Fruit fly (Drosophila melanogaster) whole organism, prepupa: Measurements from ENCODE around the gene CG14153.

Experiments used
- Blimp-1 ChIP-seq: fragments of 200-800 bp; sonication (Bioruptor generic); optimal IDR thresholded peaks from 3 replicates; lab custom pipeline; 2017; ENCODE audit warnings: missing biosample characterization, missing genetic modification characterization, mild to moderate bottlenecking, moderate library complexity, missing genetic modification reagents
- CG10669 ChIP-seq: fragments of 200-800 bp; sonication (Bioruptor generic); optimal IDR thresholded peaks from 3 replicates; lab custom pipeline; 2018; ENCODE audit warnings: missing biosample characterization, mild to moderate bottlenecking, missing genetic modification characterization, moderate library complexity
- CG11294 ChIP-seq: fragments of 200-800 bp; sonication (Bioruptor generic); IDR thresholded peaks from 2 replicates; pipeline ENCODE4 v1.3.6; 2022; ENCODE audit warnings: missing biosample characterization, missing genetic modification characterization
- CG11902 ChIP-seq: fragments of 200-800 bp; sonication (Bioruptor generic); optimal IDR thresholded peaks from 3 replicates; lab custom pipeline; 2016; ENCODE audit warnings: missing biosample characterization, missing genetic modification characterization
- CG15336 ChIP-seq: fragments of 200-800 bp; sonication (Bioruptor generic); IDR thresholded peaks from 2 replicates; pipeline ENCODE4 v1.3.6; 2022; ENCODE audit warnings: missing biosample characterization, missing genetic modification characterization
- CG1621 ChIP-seq: fragments of 200-800 bp; sonication (Bioruptor generic); optimal IDR thresholded peaks from 3 replicates; lab custom pipeline; 2018; ENCODE audit warnings: missing biosample characterization, mild to moderate bottlenecking, missing genetic modification characterization
- CG16779 ChIP-seq: fragments of 200-800 bp; sonication (Bioruptor generic); optimal IDR thresholded peaks from 3 replicates; lab custom pipeline; 2017; ENCODE audit warnings: missing biosample characterization, mild to moderate bottlenecking, missing genetic modification characterization
- CG3032 ChIP-seq: fragments of 200-800 bp; optimal IDR thresholded peaks from 2 replicates; lab custom pipeline; 2019; ENCODE audit warnings: missing biosample characterization, mild to moderate bottlenecking, missing genetic modification characterization, moderate library complexity
- CG32006 ChIP-seq: fragments of 200-800 bp; sonication (Bioruptor generic); optimal IDR thresholded peaks from 3 replicates; lab custom pipeline; 2017; ENCODE audit warnings: missing biosample characterization, mild to moderate bottlenecking, missing genetic modification characterization
- CG34406 ChIP-seq: fragments of 200-800 bp; sonication (Bioruptor generic); optimal IDR thresholded peaks from 3 replicates; lab custom pipeline; 2016; ENCODE audit warnings: missing biosample characterization, missing genetic modification characterization
- CG3919 ChIP-seq: fragments of 200-800 bp; sonication (Bioruptor generic); optimal IDR thresholded peaks from 3 replicates; lab custom pipeline; 2016; ENCODE audit warnings: missing biosample characterization, missing genetic modification characterization
- CG4318 ChIP-seq: fragments of 200-800 bp; sonication (Bioruptor generic); optimal IDR thresholded peaks from 3 replicates; lab custom pipeline; 2017; ENCODE audit warnings: missing biosample characterization, mild to moderate bottlenecking, missing genetic modification characterization
- CG6163 ChIP-seq: fragments of 200-800 bp; sonication (Bioruptor generic); IDR thresholded peaks from 3 replicates; pipeline ENCODE4 v1.3.6; 2022; ENCODE audit warnings: missing biosample characterization, missing genetic modification characterization
- CG6276 ChIP-seq: fragments of 200-800 bp; sonication (Bioruptor generic); optimal IDR thresholded peaks from 2 replicates; lab custom pipeline; 2017; ENCODE audit warnings: missing biosample characterization, mild to moderate bottlenecking, missing genetic modification characterization
- CG6792 ChIP-seq: fragments of 200-800 bp; sonication (Bioruptor generic); optimal IDR thresholded peaks from 3 replicates; lab custom pipeline; 2016; ENCODE audit warnings: missing biosample characterization, missing genetic modification characterization
- CG6808 ChIP-seq: fragments of 200-800 bp; sonication (Bioruptor generic); optimal IDR thresholded peaks from 3 replicates; lab custom pipeline; 2017; ENCODE audit warnings: missing biosample characterization, missing genetic modification characterization, mild to moderate bottlenecking, moderate library complexity, missing genetic modification reagents
- CG6854 ChIP-seq: fragments of 200-800 bp; sonication (Bioruptor generic); optimal IDR thresholded peaks from 2 replicates; lab custom pipeline; 2017; ENCODE audit warnings: missing biosample characterization, mild to moderate bottlenecking, missing genetic modification characterization
- CG8119 ChIP-seq: fragments of 200-800 bp; sonication (Bioruptor generic); IDR thresholded peaks from 3 replicates; pipeline ENCODE4 v1.3.6; 2022; ENCODE audit warnings: missing biosample characterization, missing genetic modification characterization
- CG8319 ChIP-seq: fragments of 200-800 bp; sonication (Bioruptor generic); optimal IDR thresholded peaks from 3 replicates; lab custom pipeline; 2016; ENCODE audit warnings: missing biosample characterization, missing genetic modification characterization
- CG8632 ChIP-seq: fragments of 200-800 bp; sonication (Bioruptor generic); optimal IDR thresholded peaks from 3 replicates; lab custom pipeline; 2016; ENCODE audit warnings: missing biosample characterization, missing genetic modification characterization
- Eip75B ChIP-seq: fragments of 200-800 bp; sonication (Bioruptor generic); optimal IDR thresholded peaks from 3 replicates; lab custom pipeline; 2016; ENCODE audit warnings: missing biosample characterization, missing genetic modification characterization
- Eip78C ChIP-seq: fragments of 200-800 bp; sonication (Bioruptor generic); peaks from one replicate; lab custom pipeline; 2016; ENCODE audit warnings: missing biosample characterization, missing genetic modification characterization
- Eip93F ChIP-seq: fragments of 200-800 bp; sonication (Bioruptor generic); optimal IDR thresholded peaks from 2 replicates; lab custom pipeline; 2016; ENCODE audit warnings: missing biosample characterization, mild to moderate bottlenecking, missing genetic modification characterization
- Ets96B ChIP-seq: fragments of 200-800 bp; optimal IDR thresholded peaks from 2 replicates; lab custom pipeline; 2019; ENCODE audit warnings: missing biosample characterization, mild to moderate bottlenecking, missing genetic modification characterization, moderate library complexity
- Hr39 ChIP-seq: fragments of 200-800 bp; sonication (Bioruptor generic); optimal IDR thresholded peaks from 2 replicates; lab custom pipeline; 2016; ENCODE audit warnings: missing biosample characterization, missing genetic modification characterization
- Hr4 ChIP-seq: fragments of 200-800 bp; sonication (Bioruptor generic); optimal IDR thresholded peaks from 3 replicates; lab custom pipeline; 2016; ENCODE audit warnings: missing biosample characterization, missing genetic modification characterization
- Lpt ChIP-seq: fragments of 200-800 bp; sonication (Bioruptor generic); optimal IDR thresholded peaks from 3 replicates; lab custom pipeline; 2016; ENCODE audit warnings: missing biosample characterization, missing genetic modification characterization
- Met ChIP-seq: fragments of 200-800 bp; sonication (Bioruptor generic); optimal IDR thresholded peaks from 3 replicates; lab custom pipeline; 2016; ENCODE audit warnings: missing biosample characterization, missing genetic modification characterization
- OdsH ChIP-seq: fragments of 200-800 bp; sonication (Bioruptor generic); optimal IDR thresholded peaks from 3 replicates; lab custom pipeline; 2016; ENCODE audit warnings: missing biosample characterization, missing genetic modification characterization
- Sox102F ChIP-seq: fragments of 200-800 bp; sonication (Bioruptor generic); optimal IDR thresholded peaks from 2 replicates; lab custom pipeline; 2016; ENCODE audit warnings: missing biosample characterization, mild to moderate bottlenecking, missing genetic modification characterization
- Sox14 ChIP-seq: fragments of 200-800 bp; sonication (Bioruptor generic); optimal IDR thresholded peaks from 3 replicates; lab custom pipeline; 2016; ENCODE audit warnings: missing biosample characterization, missing genetic modification characterization
- Sox15 ChIP-seq: fragments of 200-800 bp; sonication (Bioruptor generic); optimal IDR thresholded peaks from 3 replicates; lab custom pipeline; 2016; ENCODE audit warnings: missing biosample characterization, missing genetic modification characterization
- achi ChIP-seq: fragments of 200-800 bp; sonication (Bioruptor generic); optimal IDR thresholded peaks from 3 replicates; lab custom pipeline; 2016; ENCODE audit warnings: missing biosample characterization, missing genetic modification characterization
- dsx ChIP-seq: fragments of 200-800 bp; optimal IDR thresholded peaks from 3 replicates; lab custom pipeline; 2019; ENCODE audit warnings: missing biosample characterization, mild to moderate bottlenecking, missing genetic modification characterization, moderate library complexity; ENCODE audit not compliant: poor library complexity, severe bottlenecking
- eg ChIP-seq: fragments of 200-800 bp; sonication (Bioruptor generic); IDR thresholded peaks from 3 replicates; pipeline ENCODE4 v1.3.6; 2022; ENCODE audit warnings: missing biosample characterization, missing genetic modification characterization
- esn ChIP-seq: fragments of 200-800 bp; sonication (Bioruptor generic); optimal IDR thresholded peaks from 2 replicates; lab custom pipeline; 2016; ENCODE audit warnings: missing biosample characterization, mild to moderate bottlenecking, missing genetic modification characterization, moderate library complexity
- fd59A ChIP-seq: fragments of 200-800 bp; sonication (Bioruptor generic); optimal IDR thresholded peaks from 2 replicates; lab custom pipeline; 2017; ENCODE audit warnings: missing biosample characterization, mild to moderate bottlenecking, missing genetic modification characterization, missing genetic modification reagents
- fd85E ChIP-seq: fragments of 200-800 bp; sonication (Bioruptor generic); optimal IDR thresholded peaks from 3 replicates; lab custom pipeline; 2016; ENCODE audit warnings: missing biosample characterization, missing genetic modification characterization
- fkh ChIP-seq: fragments of 200-800 bp; sonication (Bioruptor generic); optimal IDR thresholded peaks from 3 replicates; lab custom pipeline; 2017; ENCODE audit warnings: missing biosample characterization, mild to moderate bottlenecking, missing genetic modification characterization, moderate library complexity
- net ChIP-seq: fragments of 200-800 bp; sonication (Bioruptor generic); optimal IDR thresholded peaks from 3 replicates; lab custom pipeline; 2016; ENCODE audit warnings: missing biosample characterization, missing genetic modification characterization
- pdm3 ChIP-seq: fragments of 200-800 bp; sonication (Bioruptor generic); optimal IDR thresholded peaks from 3 replicates; lab custom pipeline; 2016; ENCODE audit warnings: missing biosample characterization, missing genetic modification characterization
- spab ChIP-seq: fragments of 200-800 bp; sonication (Bioruptor generic); optimal IDR thresholded peaks from 2 replicates; lab custom pipeline; 2017; ENCODE audit warnings: missing biosample characterization, mild to moderate bottlenecking, missing genetic modification characterization, missing genetic modification reagents
- ss ChIP-seq, 2 experiments: fragments of 200-800 bp; sonication (Bioruptor generic); optimal IDR thresholded peaks; 2 replicates in 1 of 2; 3 replicates in 1 of 2; lab custom pipeline; 2017 to 2018; ENCODE audit warnings: mild to moderate bottlenecking in 2 of 2, missing biosample characterization in 2 of 2, missing genetic modification characterization in 2 of 2, moderate library complexity in 1 of 2
- svp ChIP-seq: fragments of 200-800 bp; sonication (Bioruptor generic); peaks from one replicate; lab custom pipeline; 2016; ENCODE audit warnings: missing biosample characterization, missing genetic modification characterization
- topi ChIP-seq: fragments of 200-800 bp; sonication (Bioruptor generic); optimal IDR thresholded peaks from 3 replicates; lab custom pipeline; 2016; ENCODE audit warnings: missing biosample characterization, missing genetic modification characterization
- vri ChIP-seq: fragments of 200-800 bp; sonication (Bioruptor generic); optimal IDR thresholded peaks from 3 replicates; lab custom pipeline; 2016; ENCODE audit warnings: missing biosample characterization, mild to moderate bottlenecking, missing genetic modification characterization

The CG14153 gene

DNA sequence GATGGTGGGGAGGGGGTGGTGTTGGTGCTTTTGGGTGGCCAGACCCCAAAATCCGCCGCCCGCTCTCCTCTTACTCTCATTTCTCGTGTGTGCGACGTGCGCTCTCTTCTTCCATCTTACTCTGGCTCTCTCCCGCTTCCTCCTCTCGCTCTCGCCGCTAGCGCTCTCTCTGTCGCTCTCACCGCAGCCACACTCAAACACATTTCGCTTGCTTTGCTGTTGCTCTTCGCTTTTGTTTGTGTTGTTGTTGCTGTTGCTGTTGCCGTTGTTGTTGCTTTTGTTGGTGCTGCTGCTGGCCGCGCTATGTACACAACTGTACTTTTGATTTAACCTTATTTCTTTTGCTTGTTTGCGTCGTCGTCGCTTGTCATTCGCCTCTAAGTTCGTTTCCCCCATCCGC, 38.5 kb downstream of the CG14153 start:
- TF ChIP-seq CG32006 (GFP tag; lab: Kevin White, UChicago), result no peak
- peak; percentile 41; the same call in 1 of the 2 replicates for TF ChIP-seq CG15336 (GFP tag; lab: Robert Waterston, UW)
- peak; percentile 15 for TF ChIP-seq CG3919
- TF ChIP-seq Sox102F, result peak; percentile 36
- TF ChIP-seq pdm3 (GFP tag; lab: Kevin White, UChicago), result no peak
- no peak for TF ChIP-seq net (GFP tag; lab: Kevin White, UChicago)
- peak; percentile 69 for TF ChIP-seq fkh (GFP tag; lab: Kevin White, UChicago)
- no peak for TF ChIP-seq topi (GFP tag; lab: Kevin White, UChicago)
- TF ChIP-seq eg (GFP tag; lab: Robert Waterston, UW), result peak; percentile 67; the same call in 2 of the 3 replicates
- peak; percentile 42 for TF ChIP-seq Lpt (GFP tag; lab: Kevin White, UChicago)
- TF ChIP-seq CG8119, result peak; percentile 39; the same call in 1 of the 3 replicates
- peak; percentile 9 for TF ChIP-seq CG34406 (GFP tag; lab: Kevin White, UChicago)
- peak; percentile 0 for TF ChIP-seq CG16779 (tag; lab: Kevin White, UChicago)
- TF ChIP-seq esn, result peak; percentile 18
- TF ChIP-seq Eip75B, result no peak
- no peak for TF ChIP-seq Met (GFP tag; lab: Kevin White, UChicago)
- peak; percentile 63 for TF ChIP-seq CG6163 (GFP tag; lab: Robert Waterston, UW)
- TF ChIP-seq OdsH (GFP tag; lab: Kevin White, UChicago), result no peak
- TF ChIP-seq Eip78C, result peak; percentile 56
- TF ChIP-seq vri (GFP tag; lab: Kevin White, UChicago), result peak; percentile 29
- peak; percentile 69 for TF ChIP-seq svp (GFP tag; lab: Kevin White, UChicago)
- TF ChIP-seq Ets96B, result no peak
- TF ChIP-seq CG11294 (GFP tag; lab: Robert Waterston, UW), result no peak
- no peak for TF ChIP-seq Hr39

- TF ChIP-seq ss (GFP tag; optimal IDR thresholded peaks at IDR 0.05; lab: Kevin White, UChicago) (peak; percentile 94 to 96), CG34406 (GFP tag; lab: Kevin White, UChicago) (peak; percentile 99), CG3919 (peak; percentile 98), CG3032 (tag; lab: Kevin White, UChicago) (peak; percentile 95), CG11902 (GFP tag; lab: Kevin White, UChicago) (peak; percentile 96), CG4318 (peak; percentile 99), CG6792 (GFP tag; lab: Kevin White, UChicago) (peak; percentile 97), dsx (GFP tag; lab: Kevin White, UChicago) (peak; percentile 89), Eip93F (peak; percentile 71), CG1621 (tag; lab: Kevin White, UChicago) (peak; percentile 86), CG8632 (peak; percentile 98), CG6276 (GFP tag; lab: Kevin White, UChicago) (peak; percentile 98), CG16779 (tag; lab: Kevin White, UChicago) (peak; percentile 96), CG6808 (peak; percentile 96), Hr4 (GFP tag; lab: Kevin White, UChicago) (peak; percentile 97), Sox15 (GFP tag; lab: Kevin White, UChicago) (peak; percentile 97), fd85E (GFP tag; lab: Kevin White, UChicago) (peak; percentile 89), Met (GFP tag; lab: Kevin White, UChicago) (peak; percentile 96), CG15336 (GFP tag; lab: Robert Waterston, UW) (peak; percentile 99), vri (GFP tag; lab: Kevin White, UChicago) (peak; percentile 90), CG6854 (GFP tag; lab: Kevin White, UChicago) (peak; percentile 95), spab (peak; percentile 97), CG8319 (peak; percentile 94), esn (peak; percentile 97), Ets96B (peak; percentile 95), CG8119 (peak; percentile 99), achi (GFP tag; lab: Kevin White, UChicago) (peak; percentile 97), fd59A (GFP tag; lab: Kevin White, UChicago) (peak; percentile 93), CG10669 (GFP tag; lab: Kevin White, UChicago) (peak; percentile 92), CG32006 (GFP tag; lab: Kevin White, UChicago) (peak; percentile 100), pdm3 (GFP tag; lab: Kevin White, UChicago) (peak; percentile 94), Sox14 (GFP tag; lab: Kevin White, UChicago) (peak; percentile 94), Eip78C (peak; percentile 99), net (GFP tag; lab: Kevin White, UChicago) (peak; percentile 98), svp (GFP tag; lab: Kevin White, UChicago) (peak; percentile 99), Lpt (GFP tag; lab: Kevin White, UChicago) (peak; percentile 97), Blimp-1 (GFP tag; lab: Kevin White, UChicago) (peak; percentile 92), OdsH (GFP tag; lab: Kevin White, UChicago) (peak; percentile 98)
Observed at dm6 chr3L:10682725-10683367, 39.5 kb downstream of the CG14153 start.
